Worm (Caenorhabditis elegans) whole organism, L1 larva: ENCODE results near the gene ttc-39B.

ENCODE experiments used
- nhr-12 ChIP-seq: sonication (generic microtip); optimal IDR thresholded peaks from 2 replicates; lab custom pipeline; 2017; ENCODE audit warnings: missing biosample characterization, missing genetic modification characterization
- nhr-28 ChIP-seq: fragments of 150-350 bp; optimal IDR thresholded peaks from 2 replicates; lab custom pipeline; 2014; ENCODE audit warnings: missing biosample characterization, missing genetic modification characterization
- unc-98 ChIP-seq: fragments of 200-800 bp; sonication (Bioruptor generic); IDR thresholded peaks from 2 replicates; pipeline ENCODE4 v1.3.6; 2022; ENCODE audit warnings: missing genetic modification characterization, missing compliant biosample characterization

DNA sequence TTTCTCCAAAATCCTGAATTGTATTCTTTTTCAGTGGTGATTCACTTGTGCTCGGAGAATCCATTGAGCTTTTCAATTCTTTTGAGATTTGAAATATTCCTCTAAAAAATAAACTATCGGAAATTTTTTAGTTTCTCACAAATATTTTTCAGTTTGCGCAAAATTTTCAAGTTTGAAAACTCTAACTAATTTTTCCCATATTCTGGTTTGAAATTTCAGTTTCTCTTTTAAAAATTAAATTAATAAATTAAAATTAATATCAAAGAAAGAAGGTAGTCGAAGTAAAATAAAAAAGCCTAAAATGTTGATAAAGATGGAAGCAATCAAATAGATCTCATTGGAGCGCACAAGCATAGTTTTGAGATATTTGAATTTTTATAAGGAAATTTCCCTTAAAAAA, 18.1 kb upstream of the ttc-39B start, which contains the start of gene C32D5.10:
- TF ChIP-seq nhr-28 (tag; lab: Kevin White, UChicago) = no peak
- TF ChIP-seq unc-98 (GFP tag; lab: Robert Waterston, UW) = no peak
- no peak for TF ChIP-seq nhr-12 (tag; lab: Kevin White, UChicago)
